Worm (Caenorhabditis elegans) whole organism, late embryonic: ENCODE results near the gene dop-3.

Experiments
- K09A11.1 ChIP-seq: sonication (generic microtip); optimal IDR thresholded peaks from 2 replicates; lab custom pipeline; 2017; ENCODE audit warnings: antibody characterized with exemption, mild to moderate bottlenecking, missing genetic modification characterization, missing compliant biosample characterization; ENCODE audit not compliant: insufficient read depth
- T23F11.4 ChIP-seq: fragments of 200-800 bp; sonication (Bioruptor generic); optimal IDR thresholded peaks from 2 replicates; lab custom pipeline; 2018; ENCODE audit warnings: mild to moderate bottlenecking, missing genetic modification characterization, missing compliant biosample characterization
- Y22D7AL.16 ChIP-seq: sonication (generic microtip); optimal IDR thresholded peaks from 2 replicates; lab custom pipeline; 2016; ENCODE audit warnings: missing genetic modification characterization, missing compliant biosample characterization
- ahr-1 ChIP-seq: sonication (generic microtip); optimal IDR thresholded peaks from 2 replicates; lab custom pipeline; 2016; ENCODE audit warnings: missing genetic modification characterization, missing compliant biosample characterization
- ama-1 ChIP-seq: fragments of 150-350 bp; optimal IDR thresholded peaks from 2 replicates; lab custom pipeline; 2014
- ceh-14 ChIP-seq: sonication (generic microtip); optimal IDR thresholded peaks from 2 replicates; lab custom pipeline; 2016; ENCODE audit warnings: missing genotype, missing genetic modification characterization, missing compliant biosample characterization
- ceh-18 ChIP-seq: sonication (generic microtip); optimal IDR thresholded peaks from 2 replicates; lab custom pipeline; 2016; ENCODE audit warnings: missing genetic modification characterization, missing compliant biosample characterization
- ceh-31 ChIP-seq: sonication (generic microtip); optimal IDR thresholded peaks from 2 replicates; lab custom pipeline; 2016; ENCODE audit warnings: missing genetic modification characterization, missing compliant biosample characterization
- ceh-45 ChIP-seq: fragments of 200-800 bp; sonication (Bioruptor generic); IDR thresholded peaks from 2 replicates; pipeline ENCODE4 v1.3.6; 2022; ENCODE audit warnings: missing genetic modification reagents, missing genetic modification characterization, missing compliant biosample characterization
- ceh-48 ChIP-seq: sonication (generic microtip); optimal IDR thresholded peaks from 2 replicates; lab custom pipeline; 2016; ENCODE audit warnings: missing genetic modification characterization, inconsistent platforms, missing compliant biosample characterization
- ceh-9 ChIP-seq: sonication (generic microtip); optimal IDR thresholded peaks from 2 replicates; lab custom pipeline; 2016; ENCODE audit warnings: mild to moderate bottlenecking, missing genetic modification characterization, inconsistent platforms, missing compliant biosample characterization
- elt-4 ChIP-seq: sonication (generic microtip); optimal IDR thresholded peaks from 2 replicates; lab custom pipeline; 2016; ENCODE audit warnings: missing genetic modification characterization, missing compliant biosample characterization
- ets-4 ChIP-seq: sonication (generic microtip); optimal IDR thresholded peaks from 2 replicates; lab custom pipeline; 2016; ENCODE audit warnings: missing genetic modification characterization, missing compliant biosample characterization
- fax-1 ChIP-seq: sonication (generic microtip); optimal IDR thresholded peaks from 2 replicates; lab custom pipeline; 2016; ENCODE audit warnings: missing genotype, missing genetic modification characterization, missing compliant biosample characterization
- gmeb-2 ChIP-seq: sonication (generic microtip); optimal IDR thresholded peaks from 2 replicates; lab custom pipeline; 2016; ENCODE audit warnings: missing genetic modification characterization, inconsistent platforms, missing compliant biosample characterization
- lim-6 ChIP-seq: sonication (generic microtip); optimal IDR thresholded peaks from 2 replicates; lab custom pipeline; 2016; ENCODE audit warnings: missing genetic modification characterization, missing compliant biosample characterization
- lin-11 ChIP-seq: fragments of 200-800 bp; sonication (Bioruptor generic); optimal IDR thresholded peaks from 2 replicates; lab custom pipeline; 2018; ENCODE audit warnings: mild to moderate bottlenecking, missing genetic modification characterization, missing compliant biosample characterization
- madf-2 ChIP-seq: sonication (generic microtip); optimal IDR thresholded peaks from 2 replicates; lab custom pipeline; 2017; ENCODE audit warnings: missing genetic modification characterization, missing compliant biosample characterization
- nfya-1 ChIP-seq: sonication (generic microtip); optimal IDR thresholded peaks from 2 replicates; lab custom pipeline; 2017; ENCODE audit warnings: missing genetic modification characterization, mild to moderate bottlenecking, missing compliant biosample characterization, antibody characterized with exemption, moderate library complexity
- nhr-11 ChIP-seq: fragments of 150-350 bp; optimal IDR thresholded peaks from 2 replicates; lab custom pipeline; 2014; ENCODE audit warnings: missing biosample characterization, missing genetic modification characterization
- pag-3 ChIP-seq: sonication (generic microtip); optimal IDR thresholded peaks from 2 replicates; lab custom pipeline; 2016; ENCODE audit warnings: missing compliant biosample characterization, missing genetic modification characterization, borderline replicate concordance
- pha-2 ChIP-seq: sonication (generic microtip); optimal IDR thresholded peaks from 2 replicates; lab custom pipeline; 2017; ENCODE audit warnings: mild to moderate bottlenecking, missing genetic modification characterization, missing compliant biosample characterization
- pha-4 ChIP-seq: fragments of 150-350 bp; optimal IDR thresholded peaks from 2 replicates; lab custom pipeline; 2018; ENCODE audit warnings: missing biosample characterization, missing genetic modification reagents, missing genetic modification characterization
- ref-2 ChIP-seq: sonication (generic microtip); optimal IDR thresholded peaks from 2 replicates; lab custom pipeline; 2016; ENCODE audit warnings: missing genetic modification characterization, missing compliant biosample characterization
- rnt-1 ChIP-seq: sonication (generic microtip); optimal IDR thresholded peaks from 2 replicates; lab custom pipeline; 2016; ENCODE audit warnings: missing genetic modification characterization, missing compliant biosample characterization
- sox-4 ChIP-seq: sonication (generic microtip); optimal IDR thresholded peaks from 2 replicates; lab custom pipeline; 2017; ENCODE audit warnings: mild to moderate bottlenecking, missing genetic modification characterization, inconsistent platforms, missing compliant biosample characterization
- syd-9 ChIP-seq: sonication (generic microtip); optimal IDR thresholded peaks from 2 replicates; lab custom pipeline; 2016; ENCODE audit warnings: mild to moderate bottlenecking, missing genetic modification characterization, moderate library complexity, missing compliant biosample characterization
- tbx-2 ChIP-seq: sonication (generic microtip); optimal IDR thresholded peaks from 2 replicates; lab custom pipeline; 2016; ENCODE audit warnings: missing genetic modification characterization, missing compliant biosample characterization
- tbx-7 ChIP-seq: sonication (generic microtip); optimal IDR thresholded peaks from 2 replicates; lab custom pipeline; 2016; ENCODE audit warnings: missing genotype, missing genetic modification characterization, missing compliant biosample characterization
- ttx-3 ChIP-seq: sonication (generic microtip); optimal IDR thresholded peaks from 2 replicates; lab custom pipeline; 2016; ENCODE audit warnings: missing genetic modification reagents, missing genetic modification characterization, missing compliant biosample characterization
- unc-3 ChIP-seq, 2 experiments: fragments of 200-800 bp in 1 of 2; sonication (Bioruptor generic) in 1 of 2; sonication (generic microtip) in 1 of 2; conservative IDR thresholded peaks in 1 of 2; optimal IDR thresholded peaks in 1 of 2; 2 replicates each; pipeline versions ENCODE4 v1.3.6 to Lab custom; 2016 to 2022; ENCODE audit warnings: missing compliant biosample characterization in 2 of 2, missing genetic modification characterization in 2 of 2, missing genetic modification reagents in 1 of 2
- unc-42 ChIP-seq: sonication (generic microtip); optimal IDR thresholded peaks from 2 replicates; lab custom pipeline; 2016; ENCODE audit warnings: missing genotype, missing genetic modification characterization, missing compliant biosample characterization

The dop-3 gene

ce11 chrX:6569624-6570023 lies at the start of gene dop-3:
TSS of gene dop-3 (minus strand) at chrX:6569724.
- no peak for TF ChIP-seq lin-11 (tag; lab: Kevin White, UChicago)

ce11 chrX:6618712-6619111 lies 49.2 kb upstream of the dop-3 start, which contains the start of gene kqt-1:
TSS of gene kqt-1 (plus strand) at chrX:6619012.
- TF ChIP-seq Y22D7AL.16 (tag; lab: Kevin White, UChicago): no peak
- TF ChIP-seq elt-4 (tag; lab: Kevin White, UChicago): no peak
- no peak for TF ChIP-seq ets-4 (tag; lab: Kevin White, UChicago)
- TF ChIP-seq sox-4 (tag; lab: Kevin White, UChicago): no peak
- TF ChIP-seq ttx-3: no peak
- no peak for TF ChIP-seq tbx-7 (tag; lab: Kevin White, UChicago)
- TF ChIP-seq madf-2 (tag; lab: Kevin White, UChicago): no peak
- no peak for TF ChIP-seq T23F11.4
- no peak for TF ChIP-seq tbx-2 (tag; lab: Kevin White, UChicago)
- no peak for TF ChIP-seq pag-3 (tag; lab: Kevin White, UChicago)
- TF ChIP-seq lin-11 (tag; lab: Kevin White, UChicago): no peak
- no peak for TF ChIP-seq ceh-48 (tag; lab: Kevin White, UChicago)

- TF ChIP-seq ceh-14 (tag; lab: Kevin White, UChicago) (no peak), lim-6 (tag; lab: Kevin White, UChicago) (no peak), ceh-18 (tag; lab: Kevin White, UChicago) (no peak), ama-1 (lab: Kevin White, UChicago) (peak; percentile 60)
Measured at ce11 chrX:6617622-6618021, 48.1 kb upstream of the dop-3 start.

ce11 chrX:6613537-6613936 lies 44.0 kb upstream of the dop-3 start:
- TF ChIP-seq ttx-3 (peak; percentile 6), ceh-14 (tag; lab: Kevin White, UChicago) (peak; percentile 4), unc-42 (tag; lab: Kevin White, UChicago) (peak; percentile 80), rnt-1 (no peak), ceh-31 (tag; lab: Kevin White, UChicago) (peak; percentile 33)

- TF ChIP-seq pha-4 (no peak), ceh-14 (tag; lab: Kevin White, UChicago) (no peak), ceh-45 (GFP tag; lab: Robert Waterston, UW) (no peak), K09A11.1 (tag; lab: Kevin White, UChicago) (no peak), tbx-2 (tag; lab: Kevin White, UChicago) (no peak), pha-2 (tag; lab: Kevin White, UChicago) (no peak)
Measured at ce11 chrX:6609717-6610116, 40.2 kb upstream of the dop-3 start, which contains the start of gene C25B8.8. TSS of gene C25B8.8 (plus strand) at chrX:6610017.

- TF ChIP-seq nhr-11 (tag; lab: Kevin White, UChicago) (no peak), ama-1 (lab: Kevin White, UChicago) (no peak), nfya-1 (tag; lab: Kevin White, UChicago) (no peak)
Measured at ce11 chrX:6609251-6609650, 39.7 kb upstream of the dop-3 start.

- no peak for TF ChIP-seq ref-2 (tag; lab: Kevin White, UChicago)
- TF ChIP-seq syd-9: no peak
- no peak for TF ChIP-seq ahr-1 (tag; lab: Kevin White, UChicago)
- TF ChIP-seq ceh-9 (tag; lab: Kevin White, UChicago): no peak
- TF ChIP-seq unc-3 (GFP tag; conservative IDR thresholded peaks at IDR 0.05; lab: Robert Waterston, UW): no peak
- no peak for TF ChIP-seq unc-3 (tag; optimal IDR thresholded peaks at IDR 0.05; lab: Kevin White, UChicago)
- TF ChIP-seq fax-1 (tag; lab: Kevin White, UChicago): no peak
- TF ChIP-seq gmeb-2: no peak
- TF ChIP-seq, all 69 proteins: peak for 0
Measured at ce11 chrX:6607599-6607998, 38.1 kb upstream of the dop-3 start.
